Fruit fly (Drosophila melanogaster) whole organism, adult: ENCODE results near the gene bol.

Source experiments
- CG11617 ChIP-seq: fragments of 200-800 bp; sonication (Bioruptor generic); optimal IDR thresholded peaks from 2 replicates; lab custom pipeline; 2017; ENCODE audit warnings: mild to moderate bottlenecking, missing biosample characterization, missing genetic modification reagents, missing genetic modification characterization
- CG12768 ChIP-seq: fragments of 200-800 bp; sonication (Bioruptor generic); optimal IDR thresholded peaks from 2 replicates; lab custom pipeline; 2017; ENCODE audit warnings: missing biosample characterization, missing genetic modification characterization, mild to moderate bottlenecking, moderate library complexity, missing genetic modification reagents
- CG1620 ChIP-seq: fragments of 200-800 bp; sonication (Bioruptor generic); optimal IDR thresholded peaks from 2 replicates; lab custom pipeline; 2016; ENCODE audit warnings: missing biosample characterization, missing genetic modification characterization
- CG33017 ChIP-seq: fragments of 200-800 bp; sonication (Bioruptor generic); optimal IDR thresholded peaks from 2 replicates; lab custom pipeline; 2018; ENCODE audit warnings: missing biosample characterization, mild to moderate bottlenecking, missing genetic modification characterization, moderate library complexity
- CG5204 ChIP-seq: fragments of 200-800 bp; sonication (Bioruptor generic); optimal IDR thresholded peaks from 2 replicates; lab custom pipeline; 2016; ENCODE audit warnings: missing biosample characterization, missing genetic modification characterization
- CG7045 ChIP-seq: fragments of 200-800 bp; sonication (Bioruptor generic); optimal IDR thresholded peaks from 2 replicates; lab custom pipeline; 2017; ENCODE audit warnings: missing biosample characterization, mild to moderate bottlenecking, missing genetic modification characterization
- CG7101 ChIP-seq: fragments of 200-800 bp; sonication (Bioruptor generic); optimal IDR thresholded peaks from 2 replicates; lab custom pipeline; 2018; ENCODE audit warnings: missing biosample characterization, mild to moderate bottlenecking, missing genetic modification characterization, moderate library complexity
- Hr96 ChIP-seq: fragments of 200-800 bp; sonication (Bioruptor generic); optimal IDR thresholded peaks from 2 replicates; lab custom pipeline; 2016; ENCODE audit warnings: missing biosample characterization, missing genetic modification characterization
- Mnt ChIP-seq: fragments of 200-800 bp; sonication (Bioruptor generic); optimal IDR thresholded peaks from 2 replicates; lab custom pipeline; 2016; ENCODE audit warnings: missing biosample characterization, mild to moderate bottlenecking, missing genetic modification characterization
- bab1 ChIP-seq: fragments of 200-800 bp; sonication (Bioruptor generic); optimal IDR thresholded peaks from 3 replicates; lab custom pipeline; 2019; ENCODE audit warnings: missing biosample characterization, mild to moderate bottlenecking, missing genetic modification characterization, moderate library complexity
- cic ChIP-seq: fragments of 200-800 bp; sonication (Bioruptor generic); optimal IDR thresholded peaks from 2 replicates; lab custom pipeline; 2017; ENCODE audit warnings: missing biosample characterization, mild to moderate bottlenecking, missing genetic modification characterization, moderate library complexity
- kay ChIP-seq: fragments of 200-800 bp; sonication (Bioruptor generic); peaks from one replicate; lab custom pipeline; 2016; ENCODE audit warnings: missing biosample characterization, missing genetic modification characterization, borderline replicate concordance
- tj ChIP-seq: fragments of 200-800 bp; sonication (Bioruptor generic); optimal IDR thresholded peaks from 3 replicates; lab custom pipeline; 2017; ENCODE audit warnings: missing biosample characterization, mild to moderate bottlenecking, missing genetic modification characterization, moderate library complexity
- toe ChIP-seq: fragments of 200-800 bp; sonication (Bioruptor generic); optimal IDR thresholded peaks from 2 replicates; lab custom pipeline; 2016; ENCODE audit warnings: missing biosample characterization, missing genetic modification characterization

DNA sequence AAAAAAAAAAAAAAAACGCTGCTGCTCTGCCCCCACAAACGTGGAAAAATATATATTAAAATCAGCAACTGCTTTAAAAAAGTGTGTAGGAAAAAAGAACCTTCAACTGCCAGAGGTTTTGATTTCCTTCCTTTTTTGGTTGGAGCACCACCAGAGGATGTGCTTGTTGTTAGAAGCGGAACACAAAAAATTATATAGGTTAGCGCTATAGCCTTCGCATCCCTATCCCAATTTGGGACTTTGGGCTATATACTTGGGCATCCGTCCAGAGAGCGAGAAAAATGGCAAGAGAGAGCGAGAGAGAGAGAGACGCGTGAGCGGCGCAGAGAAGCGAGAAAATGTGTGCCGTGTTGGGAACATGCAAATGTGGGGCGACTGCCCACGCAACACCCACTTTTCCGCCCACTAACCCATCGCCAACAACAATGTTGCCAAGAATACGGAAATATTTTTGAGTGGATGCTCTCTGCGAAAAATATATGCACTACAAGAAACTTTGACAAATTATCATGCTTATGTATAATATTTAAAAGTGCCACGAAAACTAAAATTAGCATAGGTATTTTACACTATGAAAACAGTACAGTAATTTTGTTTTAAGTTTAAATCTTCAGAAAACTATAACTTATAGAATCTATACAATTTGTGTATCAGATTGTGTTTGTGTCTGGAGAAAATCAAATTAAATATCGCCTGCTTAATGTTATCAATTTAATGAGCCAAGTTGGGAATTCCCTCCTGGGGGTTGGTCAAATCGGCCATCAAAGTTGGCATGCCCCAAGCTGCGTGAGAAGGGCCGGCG is 7.1 kb downstream of the bol start:
- no peak for TF ChIP-seq tj
- peak; percentile 78 for TF ChIP-seq CG7045
- peak; percentile 12 for TF ChIP-seq CG7101 (tag; lab: Kevin White, UChicago)
- no peak for TF ChIP-seq bab1 (GFP tag; lab: Kevin White, UChicago)
- peak; percentile 62 for TF ChIP-seq toe (GFP tag; lab: Kevin White, UChicago)
- TF ChIP-seq Hr96 (GFP tag; lab: Kevin White, UChicago): peak; percentile 25
- TF ChIP-seq CG1620 (GFP tag; lab: Kevin White, UChicago): no peak
- peak; percentile 47 for TF ChIP-seq CG33017
- peak; percentile 74 for TF ChIP-seq kay (GFP tag; lab: Kevin White, UChicago)
- TF ChIP-seq CG5204 (GFP tag; lab: Kevin White, UChicago): peak; percentile 79
- peak; percentile 13 for TF ChIP-seq CG12768 (GFP tag; lab: Kevin White, UChicago)
- peak; percentile 0 for TF ChIP-seq Mnt (GFP tag; lab: Kevin White, UChicago)
- TF ChIP-seq CG11617: peak; percentile 19
- no peak for TF ChIP-seq cic
